Worm (Caenorhabditis elegans): ENCODE results near the gene lipl-2.

- TF ChIP-seq pha-4 (tag; optimal IDR thresholded peaks at IDR 0.05) (no peak), lin-13 (tag; optimal IDR thresholded peaks at IDR 0.05) (no peak), ces-1 (GFP tag; optimal IDR thresholded peaks at IDR 0.05) (no peak), nhr-12 (tag; optimal IDR thresholded peaks at IDR 0.05) (no peak), blmp-1 (tag; optimal IDR thresholded peaks at IDR 0.05) (no peak), ceh-43 (GFP tag; optimal IDR thresholded peaks at IDR 0.05) (no peak), flh-1 (GFP tag; optimal IDR thresholded peaks at IDR 0.05) (no peak), lin-32 (GFP tag; optimal IDR thresholded peaks at IDR 0.05) (no peak), sptf-1 (tag; optimal IDR thresholded peaks at IDR 0.05) (no peak), tbx-8 (GFP tag; optimal IDR thresholded peaks at IDR 0.05) (no peak), nhr-76 (tag; optimal IDR thresholded peaks at IDR 0.05) (no peak), unc-62 (GFP tag; optimal IDR thresholded peaks at IDR 0.05) (no peak), ztf-11 (tag; optimal IDR thresholded peaks at IDR 0.05) (no peak), bed-3 (GFP tag; optimal IDR thresholded peaks at IDR 0.05) (no peak)
Observed at ce11 chrV:9835945-9836344, 44.6 kb downstream of the lipl-2 start, which contains the start of gene sru-38.

All from whole organism, mixed stage, embryonic.